Worm (Caenorhabditis elegans) whole organism, L4 larva: Measurements from ENCODE around the gene C09E9.1.

Source experiments
- D1046.2 ChIP-seq: fragments of 200-800 bp; sonication (Bioruptor generic); IDR thresholded peaks from 2 replicates; pipeline ENCODE4 v1.3.6; 2022; ENCODE audit warnings: missing genetic modification characterization, missing compliant biosample characterization
- T20F7.1 ChIP-seq: fragments of 200-800 bp; sonication (Bioruptor generic); optimal IDR thresholded peaks from 2 replicates; lab custom pipeline; 2018; ENCODE audit warnings: mild to moderate bottlenecking, missing genetic modification characterization, missing compliant biosample characterization
- T26A8.4 ChIP-seq: fragments of 200-800 bp; sonication (Bioruptor generic); IDR thresholded peaks from 2 replicates; pipeline ENCODE4 v1.3.6; 2022; ENCODE audit warnings: missing genetic modification characterization, missing compliant biosample characterization
- Y48G9A.11 ChIP-seq: fragments of 200-800 bp; sonication (Bioruptor generic); IDR thresholded peaks from 2 replicates; pipeline ENCODE4 v1.3.6; 2022; ENCODE audit warnings: missing genetic modification reagents, missing genetic modification characterization, missing compliant biosample characterization
- aly-2 ChIP-seq: sonication (generic microtip); optimal IDR thresholded peaks from 2 replicates; lab custom pipeline; 2018; ENCODE audit warnings: missing biosample characterization, missing genetic modification characterization
- ceh-32 ChIP-seq: sonication (generic microtip); optimal IDR thresholded peaks from 2 replicates; lab custom pipeline; 2016; ENCODE audit warnings: mild to moderate bottlenecking, missing genetic modification characterization, missing compliant biosample characterization; ENCODE audit not compliant: poor library complexity
- daf-16 ChIP-seq, 3 experiments: sonication (generic microtip); optimal IDR thresholded peaks; 2 replicates each; lab custom pipeline; 2016 to 2017; ENCODE audit warnings: missing genetic modification characterization in 3 of 3, missing genetic modification reagents in 3 of 3, mild to moderate bottlenecking in 2 of 3, missing compliant biosample characterization in 2 of 3, missing biosample characterization in 1 of 3, moderate library complexity in 1 of 3
- daf-19 ChIP-seq: fragments of 200-800 bp; sonication (Bioruptor generic); conservative IDR thresholded peaks from 2 replicates; pipeline ENCODE4 v1.3.6; 2022; ENCODE audit warnings: missing genetic modification characterization, missing compliant biosample characterization
- dmd-6 ChIP-seq: fragments of 200-800 bp; sonication (Bioruptor generic); IDR thresholded peaks from 2 replicates; pipeline ENCODE4 v1.3.6; 2022; ENCODE audit warnings: missing genetic modification reagents, missing genetic modification characterization, missing compliant biosample characterization
- fkh-10 ChIP-seq: fragments of 150-350 bp; optimal IDR thresholded peaks from 2 replicates; lab custom pipeline; 2014; ENCODE audit warnings: missing biosample characterization, missing genetic modification reagents, missing genetic modification characterization
- hlh-11 ChIP-seq: fragments of 200-800 bp; sonication (Bioruptor generic); optimal IDR thresholded peaks from 2 replicates; lab custom pipeline; 2018; ENCODE audit warnings: mild to moderate bottlenecking, missing genetic modification characterization, missing compliant biosample characterization
- jun-1 ChIP-seq: fragments of 150-350 bp; optimal IDR thresholded peaks from 2 replicates; lab custom pipeline; 2014; ENCODE audit warnings: missing biosample characterization, missing genetic modification reagents, missing genetic modification characterization
- lim-7 ChIP-seq: fragments of 200-800 bp; sonication (Bioruptor generic); IDR thresholded peaks from 2 replicates; pipeline ENCODE4 v1.3.6; 2022; ENCODE audit warnings: missing genetic modification characterization, missing compliant biosample characterization
- lin-29 ChIP-seq: fragments of 200-800 bp; sonication (Bioruptor generic); IDR thresholded peaks from 2 replicates; pipeline ENCODE4 v1.3.6; 2022; ENCODE audit warnings: missing genetic modification reagents, missing genetic modification characterization, missing compliant biosample characterization
- lin-39 ChIP-seq: fragments of 150-350 bp; optimal IDR thresholded peaks from 2 replicates; lab custom pipeline; 2014; ENCODE audit warnings: missing biosample characterization, missing genetic modification reagents, missing genetic modification characterization
- lir-3 ChIP-seq: sonication (generic microtip); optimal IDR thresholded peaks from 2 replicates; lab custom pipeline; 2016; ENCODE audit warnings: mild to moderate bottlenecking, missing genetic modification characterization, missing compliant biosample characterization
- mdt-29 ChIP-seq: fragments of 200-800 bp; sonication (Bioruptor generic); IDR thresholded peaks from 2 replicates; pipeline ENCODE4 v1.3.6; 2022; ENCODE audit warnings: missing genetic modification reagents, missing genetic modification characterization, missing compliant biosample characterization
- nhr-102 ChIP-seq: sonication (generic microtip); optimal IDR thresholded peaks from 2 replicates; lab custom pipeline; 2016; ENCODE audit warnings: mild to moderate bottlenecking, missing genetic modification characterization, moderate library complexity, missing compliant biosample characterization
- nhr-28 ChIP-seq: fragments of 150-350 bp; optimal IDR thresholded peaks from 2 replicates; lab custom pipeline; 2014; ENCODE audit warnings: missing biosample characterization, missing genetic modification characterization
- nhr-77 ChIP-seq: fragments of 150-350 bp; optimal IDR thresholded peaks from 2 replicates; lab custom pipeline; 2014; ENCODE audit warnings: missing biosample characterization, missing genetic modification characterization
- pqm-1 ChIP-seq: sonication (generic microtip); optimal IDR thresholded peaks from 2 replicates; lab custom pipeline; 2017; ENCODE audit warnings: missing biosample characterization, missing genetic modification characterization
- rbr-2 ChIP-seq: sonication (generic microtip); optimal IDR thresholded peaks from 2 replicates; lab custom pipeline; 2016; ENCODE audit warnings: missing genotype, missing genetic modification characterization, missing compliant biosample characterization
- saeg-2 ChIP-seq: fragments of 200-800 bp; sonication (Bioruptor generic); IDR thresholded peaks from 2 replicates; pipeline ENCODE4 v1.3.6; 2022; ENCODE audit warnings: missing genetic modification reagents, missing genetic modification characterization, missing compliant biosample characterization
- sdz-12 ChIP-seq: fragments of 200-800 bp; sonication (Bioruptor generic); optimal IDR thresholded peaks from 2 replicates; lab custom pipeline; 2018; ENCODE audit warnings: mild to moderate bottlenecking, missing genetic modification characterization, missing compliant biosample characterization
- spr-3 ChIP-seq: fragments of 200-800 bp; sonication (Bioruptor generic); optimal IDR thresholded peaks from 2 replicates; lab custom pipeline; 2018; ENCODE audit warnings: mild to moderate bottlenecking, missing genetic modification characterization, missing compliant biosample characterization
- unc-39 ChIP-seq: sonication (generic microtip); optimal IDR thresholded peaks from 2 replicates; lab custom pipeline; 2017; ENCODE audit warnings: missing biosample characterization, missing genetic modification characterization
- unc-62 ChIP-seq, 3 experiments: fragments of 150-350 bp in 1 of 3; sonication (generic microtip); optimal IDR thresholded peaks in 2 of 3; peaks in 1 of 3; 1 replicate in 1 of 3; 2 replicates in 2 of 3; lab custom pipeline; 2014 to 2017; ENCODE audit warnings: missing biosample characterization in 3 of 3, missing genetic modification characterization in 3 of 3, missing genetic modification reagents in 3 of 3, missing genotype in 1 of 3
- zfp-3 ChIP-seq: fragments of 200-800 bp; sonication (Bioruptor generic); conservative IDR thresholded peaks from 2 replicates; pipeline ENCODE4 v1.3.6; 2022; ENCODE audit warnings: missing genetic modification reagents, missing genetic modification characterization, missing compliant biosample characterization
- zip-11 ChIP-seq: fragments of 200-800 bp; sonication (Bioruptor generic); IDR thresholded peaks from 2 replicates; pipeline ENCODE4 v1.3.6; 2022; ENCODE audit warnings: missing genetic modification characterization, missing compliant biosample characterization

C09E9.1 gene

ce11 chrIV:1255632-1256031 lies 19.0 kb upstream of the C09E9.1 start, which contains the start of gene clec-167:
clec-167 (minus strand) TSS chrIV:1255732.
- TF ChIP-seq lir-3 (tag; lab: Kevin White, UChicago) (no peak), unc-62 (GFP tag; optimal IDR thresholded peaks at IDR 0.05 in 1 of 2; lab: Kevin White, UChicago) (peak in 1 of 2 experiments; percentile 1), unc-62 (tag; optimal IDR thresholded peaks at IDR 0.05; lab: Kevin White, UChicago) (no peak)

ce11 chrIV:1256723-1257122 lies 17.9 kb upstream of the C09E9.1 start, which contains the start of gene clec-168:
clec-168 (plus strand) TSS chrIV:1256969.
- TF ChIP-seq pqm-1 (tag; lab: Kevin White, UChicago) (peak; percentile 61), sdz-12 (no peak), T20F7.1 (GFP tag; lab: Kevin White, UChicago) (no peak), lin-39 (no peak), zfp-3 (GFP tag; lab: Robert Waterston, UW) (no peak), mdt-29 (no peak), rbr-2 (tag; lab: Kevin White, UChicago) (no peak), D1046.2 (GFP tag; lab: Robert Waterston, UW) (no peak), fkh-10 (GFP tag; lab: Kevin White, UChicago) (no peak), daf-16 (GFP tag; optimal IDR thresholded peaks at IDR 0.05; lab: Kevin White, UChicago) (no peak), daf-16 (tag; optimal IDR thresholded peaks at IDR 0.05; lab: Kevin White, UChicago) (no peak), aly-2 (tag; lab: Kevin White, UChicago) (no peak), nhr-28 (tag; lab: Kevin White, UChicago) (peak; percentile 87), nhr-77 (peak; percentile 12), dmd-6 (GFP tag; lab: Robert Waterston, UW) (peak; percentile 72), zip-11 (GFP tag; lab: Robert Waterston, UW) (no peak), spr-3 (GFP tag; lab: Kevin White, UChicago) (no peak)

ce11 chrIV:1260474-1260873 lies 14.2 kb upstream of the C09E9.1 start:
- TF ChIP-seq hlh-11 (tag; lab: Kevin White, UChicago) (no peak), unc-39 (tag; lab: Kevin White, UChicago) (no peak), rbr-2 (tag; lab: Kevin White, UChicago) (no peak), mdt-29 (no peak), Y48G9A.11 (GFP tag; lab: Robert Waterston, UW) (0 out of 2 replicates have a peak, but pooled peaks have one; percentile 44), nhr-102 (no peak), daf-19 (GFP tag; lab: Robert Waterston, UW) (no peak), lim-7 (0 out of 2 replicates have a peak, but pooled peaks have one; percentile 17), sdz-12 (no peak), ceh-32 (tag; lab: Kevin White, UChicago) (no peak), T26A8.4 (GFP tag; lab: Robert Waterston, UW) (no peak)

ce11 chrIV:1261024-1261423 lies 13.6 kb upstream of the C09E9.1 start, which contains the start of gene clec-169:
clec-169 (plus strand) TSS chrIV:1261324.
- no peak for TF ChIP-seq lin-29 (GFP tag; lab: Robert Waterston, UW)
- TF ChIP-seq rbr-2 (tag; lab: Kevin White, UChicago) = no peak
- TF ChIP-seq nhr-28 (tag; lab: Kevin White, UChicago) = peak; percentile 20
- no peak for TF ChIP-seq D1046.2 (GFP tag; lab: Robert Waterston, UW)
- TF ChIP-seq dmd-6 (GFP tag; lab: Robert Waterston, UW) = 0 out of 2 replicates have a peak, but pooled peaks have one; percentile 25
- peak in 1 of 2 experiments; percentile 15 for TF ChIP-seq unc-62 (GFP tag; optimal IDR thresholded peaks at IDR 0.05 in 1 of 2; lab: Kevin White, UChicago)
- no peak for TF ChIP-seq unc-62 (tag; optimal IDR thresholded peaks at IDR 0.05; lab: Kevin White, UChicago)
- TF ChIP-seq daf-16 (GFP tag; optimal IDR thresholded peaks at IDR 0.05; lab: Kevin White, UChicago) = no peak
- TF ChIP-seq daf-16 (tag; optimal IDR thresholded peaks at IDR 0.05; lab: Kevin White, UChicago) = no peak
- TF ChIP-seq pqm-1 (tag; lab: Kevin White, UChicago) = peak; percentile 25

ce11 chrIV:1261930-1262329 lies 12.7 kb upstream of the C09E9.1 start:
- peak in 1 of 2 experiments; percentile 97 for TF ChIP-seq unc-62 (GFP tag; optimal IDR thresholded peaks at IDR 0.05 in 1 of 2; lab: Kevin White, UChicago)
- no peak for TF ChIP-seq unc-62 (tag; optimal IDR thresholded peaks at IDR 0.05; lab: Kevin White, UChicago)
- TF ChIP-seq saeg-2 (GFP tag; lab: Robert Waterston, UW) = no peak
- no peak for TF ChIP-seq jun-1 (tag; lab: Kevin White, UChicago)
- no peak for TF ChIP-seq D1046.2 (GFP tag; lab: Robert Waterston, UW)
